Fruit fly (Drosophila melanogaster) whole organism, prepupa: Measurements from ENCODE around the gene CG13992.

Source experiments
- CG15336 ChIP-seq: fragments of 200-800 bp; sonication (Bioruptor generic); IDR thresholded peaks from 2 replicates; pipeline ENCODE4 v1.3.6; 2022; ENCODE audit warnings: missing biosample characterization, missing genetic modification characterization
- CG1621 ChIP-seq: fragments of 200-800 bp; sonication (Bioruptor generic); optimal IDR thresholded peaks from 3 replicates; lab custom pipeline; 2018; ENCODE audit warnings: missing biosample characterization, mild to moderate bottlenecking, missing genetic modification characterization
- CG16779 ChIP-seq: fragments of 200-800 bp; sonication (Bioruptor generic); optimal IDR thresholded peaks from 3 replicates; lab custom pipeline; 2017; ENCODE audit warnings: missing biosample characterization, mild to moderate bottlenecking, missing genetic modification characterization
- CG3032 ChIP-seq: fragments of 200-800 bp; optimal IDR thresholded peaks from 2 replicates; lab custom pipeline; 2019; ENCODE audit warnings: missing biosample characterization, mild to moderate bottlenecking, missing genetic modification characterization, moderate library complexity
- CG6163 ChIP-seq: fragments of 200-800 bp; sonication (Bioruptor generic); IDR thresholded peaks from 3 replicates; pipeline ENCODE4 v1.3.6; 2022; ENCODE audit warnings: missing biosample characterization, missing genetic modification characterization
- CG6854 ChIP-seq: fragments of 200-800 bp; sonication (Bioruptor generic); optimal IDR thresholded peaks from 2 replicates; lab custom pipeline; 2017; ENCODE audit warnings: missing biosample characterization, mild to moderate bottlenecking, missing genetic modification characterization
- CG7368 ChIP-seq: fragments of 200-800 bp; sonication (Bioruptor generic); optimal IDR thresholded peaks from 3 replicates; lab custom pipeline; 2016; ENCODE audit warnings: missing biosample characterization, missing genetic modification characterization
- CG8119 ChIP-seq: fragments of 200-800 bp; sonication (Bioruptor generic); IDR thresholded peaks from 3 replicates; pipeline ENCODE4 v1.3.6; 2022; ENCODE audit warnings: missing biosample characterization, missing genetic modification characterization
- CG8319 ChIP-seq: fragments of 200-800 bp; sonication (Bioruptor generic); optimal IDR thresholded peaks from 3 replicates; lab custom pipeline; 2016; ENCODE audit warnings: missing biosample characterization, missing genetic modification characterization
- CG8632 ChIP-seq: fragments of 200-800 bp; sonication (Bioruptor generic); optimal IDR thresholded peaks from 3 replicates; lab custom pipeline; 2016; ENCODE audit warnings: missing biosample characterization, missing genetic modification characterization
- Eip75B ChIP-seq: fragments of 200-800 bp; sonication (Bioruptor generic); optimal IDR thresholded peaks from 3 replicates; lab custom pipeline; 2016; ENCODE audit warnings: missing biosample characterization, missing genetic modification characterization
- Eip78C ChIP-seq: fragments of 200-800 bp; sonication (Bioruptor generic); peaks from one replicate; lab custom pipeline; 2016; ENCODE audit warnings: missing biosample characterization, missing genetic modification characterization
- Eip93F ChIP-seq: fragments of 200-800 bp; sonication (Bioruptor generic); optimal IDR thresholded peaks from 2 replicates; lab custom pipeline; 2016; ENCODE audit warnings: missing biosample characterization, mild to moderate bottlenecking, missing genetic modification characterization
- Ets21C ChIP-seq: fragments of 200-800 bp; sonication (Bioruptor generic); optimal IDR thresholded peaks from 3 replicates; lab custom pipeline; 2016; ENCODE audit warnings: missing biosample characterization, missing genetic modification characterization
- Ets96B ChIP-seq: fragments of 200-800 bp; optimal IDR thresholded peaks from 2 replicates; lab custom pipeline; 2019; ENCODE audit warnings: missing biosample characterization, mild to moderate bottlenecking, missing genetic modification characterization, moderate library complexity
- Gug ChIP-seq: fragments of 200-800 bp; sonication (Bioruptor generic); IDR thresholded peaks from 2 replicates; pipeline ENCODE4 v1.3.6; 2022; ENCODE audit warnings: missing biosample characterization, missing genetic modification characterization
- Hr38 ChIP-seq: sonication (Bioruptor generic); optimal IDR thresholded peaks from 2 replicates; lab custom pipeline; 2016; ENCODE audit warnings: missing biosample characterization, missing genetic modification characterization
- Hr39 ChIP-seq: fragments of 200-800 bp; sonication (Bioruptor generic); optimal IDR thresholded peaks from 2 replicates; lab custom pipeline; 2016; ENCODE audit warnings: missing biosample characterization, missing genetic modification characterization
- Lpt ChIP-seq: fragments of 200-800 bp; sonication (Bioruptor generic); optimal IDR thresholded peaks from 3 replicates; lab custom pipeline; 2016; ENCODE audit warnings: missing biosample characterization, missing genetic modification characterization
- Smox ChIP-seq: fragments of 200-800 bp; sonication (Bioruptor generic); optimal IDR thresholded peaks from 3 replicates; lab custom pipeline; 2016; ENCODE audit warnings: missing biosample characterization, missing genetic modification characterization
- Sox14 ChIP-seq: fragments of 200-800 bp; sonication (Bioruptor generic); optimal IDR thresholded peaks from 3 replicates; lab custom pipeline; 2016; ENCODE audit warnings: missing biosample characterization, missing genetic modification characterization
- dac ChIP-seq: fragments of 200-800 bp; sonication (Bioruptor generic); optimal IDR thresholded peaks from 2 replicates; lab custom pipeline; 2017; ENCODE audit warnings: missing biosample characterization, mild to moderate bottlenecking, missing genetic modification characterization
- fkh ChIP-seq: fragments of 200-800 bp; sonication (Bioruptor generic); optimal IDR thresholded peaks from 3 replicates; lab custom pipeline; 2017; ENCODE audit warnings: missing biosample characterization, mild to moderate bottlenecking, missing genetic modification characterization, moderate library complexity
- lz ChIP-seq: fragments of 200-800 bp; sonication (Bioruptor generic); optimal IDR thresholded peaks from 3 replicates; lab custom pipeline; 2016; ENCODE audit warnings: missing biosample characterization, missing genetic modification characterization
- ss ChIP-seq, 2 experiments: fragments of 200-800 bp; sonication (Bioruptor generic); optimal IDR thresholded peaks; 2 replicates in 1 of 2; 3 replicates in 1 of 2; lab custom pipeline; 2017 to 2018; ENCODE audit warnings: mild to moderate bottlenecking in 2 of 2, missing biosample characterization in 2 of 2, missing genetic modification characterization in 2 of 2, moderate library complexity in 1 of 2
- svp ChIP-seq: fragments of 200-800 bp; sonication (Bioruptor generic); peaks from one replicate; lab custom pipeline; 2016; ENCODE audit warnings: missing biosample characterization, missing genetic modification characterization
- topi ChIP-seq: fragments of 200-800 bp; sonication (Bioruptor generic); optimal IDR thresholded peaks from 3 replicates; lab custom pipeline; 2016; ENCODE audit warnings: missing biosample characterization, missing genetic modification characterization
- vri ChIP-seq: fragments of 200-800 bp; sonication (Bioruptor generic); optimal IDR thresholded peaks from 3 replicates; lab custom pipeline; 2016; ENCODE audit warnings: missing biosample characterization, mild to moderate bottlenecking, missing genetic modification characterization

Gene CG13992

dm6 chr2L:5948775-5949526, 18.6 kb downstream of the CG13992 start, which contains the start of gene CG9044 (continued):
- peak; percentile 56 for TF ChIP-seq lz (GFP tag; lab: Kevin White, UChicago)

- TF ChIP-seq Ets21C (GFP tag; lab: Kevin White, UChicago) (no peak), CG1621 (no peak), CG8319 (GFP tag; lab: Kevin White, UChicago) (no peak)
- TF ChIP-seq, all 60 proteins: peak for 0
Observed at dm6 chr2L:5947504-5947903, 20.0 kb downstream of the CG13992 start.

dm6 chr2L:5946728-5947127, 20.8 kb downstream of the CG13992 start:
- no peak for TF ChIP-seq CG7368 (GFP tag; lab: Kevin White, UChicago)

dm6 chr2L:5945651-5946547, 21.7 kb downstream of the CG13992 start:
- TF ChIP-seq CG1621 (no peak), svp (GFP tag; lab: Kevin White, UChicago) (peak; percentile 90)
- TF ChIP-seq, all 60 proteins: peak for 1

dm6 chr2L:5944305-5945282, 23.0 kb downstream of the CG13992 start:
- TF ChIP-seq Eip93F (GFP tag; lab: Kevin White, UChicago) (peak; percentile 10), CG8119 (GFP tag; lab: Robert Waterston, UW) (0 out of 3 replicates have a peak, but pooled peaks have one; percentile 20), vri (GFP tag; lab: Kevin White, UChicago) (peak; percentile 58), CG8632 (GFP tag; lab: Kevin White, UChicago) (no peak), Eip75B (peak; percentile 29), fkh (GFP tag; lab: Kevin White, UChicago) (peak; percentile 74), Hr39 (GFP tag; lab: Kevin White, UChicago) (no peak), dac (GFP tag; lab: Kevin White, UChicago) (no peak), Ets96B (no peak), Lpt (no peak), Smox (GFP tag; lab: Kevin White, UChicago) (no peak), ss (GFP tag; optimal IDR thresholded peaks at IDR 0.05; lab: Kevin White, UChicago) (no peak), svp (GFP tag; lab: Kevin White, UChicago) (peak; percentile 99), Eip78C (GFP tag; lab: Kevin White, UChicago) (peak; percentile 50), CG15336 (GFP tag; lab: Robert Waterston, UW) (peak; percentile 40; the same call in 1 of the 2 replicates), Hr38 (GFP tag; lab: Kevin White, UChicago) (no peak), Sox14 (GFP tag; lab: Kevin White, UChicago) (no peak), topi (GFP tag; lab: Kevin White, UChicago) (no peak), Gug (0 out of 2 replicates have a peak, but pooled peaks have one; percentile 30), CG3032 (tag; lab: Kevin White, UChicago) (no peak), CG6854 (GFP tag; lab: Kevin White, UChicago) (no peak), CG16779 (tag; lab: Kevin White, UChicago) (peak; percentile 58), CG1621 (peak; percentile 22), CG7368 (GFP tag; lab: Kevin White, UChicago) (no peak), CG6163 (peak; percentile 58; the same call in 1 of the 3 replicates)
